Fruit fly (Drosophila melanogaster) whole organism, embryonic: ENCODE results near the gene CG7304.

Experiments
- CG10366 ChIP-seq: fragments of 200-800 bp; sonication (Bioruptor generic); IDR thresholded peaks from 2 replicates; pipeline ENCODE4 v1.3.6; 2022; ENCODE audit warnings: missing biosample characterization, missing genetic modification characterization
- CG10543 ChIP-seq: fragments of 200-800 bp; sonication (Bioruptor generic); optimal IDR thresholded peaks from 3 replicates; lab custom pipeline; 2017; ENCODE audit warnings: missing biosample characterization, mild to moderate bottlenecking, missing genetic modification characterization, moderate library complexity
- CG13894 ChIP-seq: fragments of 200-800 bp; sonication (Bioruptor generic); optimal IDR thresholded peaks from 3 replicates; lab custom pipeline; 2018; ENCODE audit warnings: missing biosample characterization, mild to moderate bottlenecking, missing genetic modification characterization, moderate library complexity
- CG14667 ChIP-seq: fragments of 200-800 bp; sonication (Bioruptor generic); IDR thresholded peaks from 2 replicates; pipeline ENCODE4 v1.3.6; 2022; ENCODE audit warnings: missing biosample characterization, missing genetic modification characterization
- CG15514 ChIP-seq: fragments of 200-800 bp; sonication (Bioruptor generic); optimal IDR thresholded peaks from 3 replicates; lab custom pipeline; 2017; ENCODE audit warnings: missing biosample characterization, missing genetic modification characterization, mild to moderate bottlenecking, moderate library complexity, missing genetic modification reagents
- CG15601 ChIP-seq: fragments of 200-800 bp; sonication (Bioruptor generic); optimal IDR thresholded peaks from 3 replicates; lab custom pipeline; 2019; ENCODE audit warnings: missing biosample characterization, mild to moderate bottlenecking, missing genetic modification characterization, moderate library complexity
- CG1602 ChIP-seq: fragments of 200-800 bp; sonication (Bioruptor generic); optimal IDR thresholded peaks from 3 replicates; lab custom pipeline; 2016; ENCODE audit warnings: missing biosample characterization, missing genetic modification characterization
- CG16813 ChIP-seq: fragments of 200-800 bp; sonication (Bioruptor generic); IDR thresholded peaks from 3 replicates; pipeline ENCODE4 v1.3.6; 2022; ENCODE audit warnings: missing biosample characterization, missing genetic modification characterization; ENCODE audit not compliant: partially characterized antibody
- CG16815 ChIP-seq: fragments of 200-800 bp; sonication (Bioruptor generic); optimal IDR thresholded peaks from 3 replicates; lab custom pipeline; 2017; ENCODE audit warnings: missing biosample characterization, mild to moderate bottlenecking, missing genetic modification characterization
- CG17568 ChIP-seq: fragments of 200-800 bp; sonication (Bioruptor generic); optimal IDR thresholded peaks from 2 replicates; lab custom pipeline; 2018; ENCODE audit warnings: missing biosample characterization, mild to moderate bottlenecking, missing genetic modification characterization, moderate library complexity
- CG1792 ChIP-seq: fragments of 200-800 bp; sonication (Bioruptor generic); optimal IDR thresholded peaks from 2 replicates; lab custom pipeline; 2016; ENCODE audit warnings: missing biosample characterization, missing genetic modification characterization
- CG18262 ChIP-seq: fragments of 200-800 bp; optimal IDR thresholded peaks from 3 replicates; lab custom pipeline; 2019; ENCODE audit warnings: missing biosample characterization, mild to moderate bottlenecking, missing genetic modification characterization, moderate library complexity
- CG1832 ChIP-seq: fragments of 200-800 bp; sonication (Bioruptor generic); optimal IDR thresholded peaks from 2 replicates; lab custom pipeline; 2017; ENCODE audit warnings: missing biosample characterization, mild to moderate bottlenecking, missing genetic modification characterization, inconsistent platforms
- CG18764 ChIP-seq: fragments of 200-800 bp; sonication (Bioruptor generic); optimal IDR thresholded peaks from 3 replicates; lab custom pipeline; 2016; ENCODE audit warnings: missing biosample characterization, missing genetic modification characterization
- CG2712 ChIP-seq: fragments of 200-800 bp; optimal IDR thresholded peaks from 3 replicates; lab custom pipeline; 2019; ENCODE audit warnings: missing biosample characterization, mild to moderate bottlenecking, missing genetic modification characterization, moderate library complexity
- CG3281 ChIP-seq: fragments of 200-800 bp; sonication (Bioruptor generic); optimal IDR thresholded peaks from 3 replicates; lab custom pipeline; 2017; ENCODE audit warnings: missing biosample characterization, mild to moderate bottlenecking, missing genetic modification characterization
- CG3838 ChIP-seq: fragments of 200-800 bp; sonication (Bioruptor generic); optimal IDR thresholded peaks from 3 replicates; lab custom pipeline; 2016; ENCODE audit warnings: missing biosample characterization, missing genetic modification characterization
- CG4282 ChIP-seq: fragments of 200-800 bp; sonication (Bioruptor generic); optimal IDR thresholded peaks from 2 replicates; lab custom pipeline; 2016; ENCODE audit warnings: missing biosample characterization, missing genetic modification characterization
- CG6175 ChIP-seq: fragments of 200-800 bp; sonication (Bioruptor generic); IDR thresholded peaks from 3 replicates; pipeline ENCODE4 v1.3.6; 2022; ENCODE audit warnings: missing biosample characterization, missing genetic modification characterization
- CG6272 ChIP-seq: fragments of 200-800 bp; sonication (Bioruptor generic); IDR thresholded peaks from 2 replicates; pipeline ENCODE4 v1.3.6; 2022; ENCODE audit warnings: missing biosample characterization, missing genetic modification characterization
- CG7271 ChIP-seq: fragments of 200-800 bp; sonication (Bioruptor generic); optimal IDR thresholded peaks from 2 replicates; lab custom pipeline; 2018; ENCODE audit warnings: missing biosample characterization, mild to moderate bottlenecking, missing genetic modification characterization, moderate library complexity
- CG8359 ChIP-seq: fragments of 200-800 bp; sonication (Bioruptor generic); optimal IDR thresholded peaks from 2 replicates; lab custom pipeline; 2017; ENCODE audit warnings: missing biosample characterization, mild to moderate bottlenecking, missing genetic modification characterization, borderline replicate concordance
- CG8478 ChIP-seq: fragments of >200 bp; optimal IDR thresholded peaks from 2 replicates; lab custom pipeline; 2018
- Dref ChIP-seq: fragments of 200-800 bp; sonication (Bioruptor generic); IDR thresholded peaks from 2 replicates; pipeline ENCODE4 v1.3.6; 2022; ENCODE audit warnings: missing biosample characterization, missing genetic modification characterization
- Ets65A ChIP-seq: fragments of 200-800 bp; sonication (Bioruptor generic); peaks from one replicate; lab custom pipeline; 2016; ENCODE audit warnings: missing biosample characterization, missing genetic modification characterization
- Hmr ChIP-seq: fragments of 200-800 bp; sonication (Bioruptor generic); optimal IDR thresholded peaks from 3 replicates; lab custom pipeline; 2017; ENCODE audit warnings: mild to moderate bottlenecking, missing biosample characterization, missing genetic modification reagents, missing genetic modification characterization
- MESR4 ChIP-seq: fragments of 200-800 bp; sonication (Bioruptor generic); optimal IDR thresholded peaks from 2 replicates; lab custom pipeline; 2018; ENCODE audit warnings: missing biosample characterization, mild to moderate bottlenecking, missing genetic modification characterization, moderate library complexity
- Ptx1 ChIP-seq: fragments of 200-800 bp; sonication (Bioruptor generic); IDR thresholded peaks from 2 replicates; pipeline ENCODE4 v1.3.6; 2022; ENCODE audit warnings: missing biosample characterization, missing genetic modification characterization
- Side ChIP-seq: fragments of 200-800 bp; sonication (Bioruptor generic); optimal IDR thresholded peaks from 2 replicates; lab custom pipeline; 2016; ENCODE audit warnings: missing biosample characterization, missing genetic modification characterization
- Usf ChIP-seq: fragments of 200-800 bp; sonication (Bioruptor generic); optimal IDR thresholded peaks from 2 replicates; lab custom pipeline; 2017; ENCODE audit warnings: missing genotype, missing biosample characterization, missing genetic modification characterization
- YL-1 ChIP-seq: fragments of 200-800 bp; sonication (Bioruptor generic); optimal IDR thresholded peaks from 3 replicates; lab custom pipeline; 2017; ENCODE audit warnings: missing biosample characterization, mild to moderate bottlenecking, missing genetic modification characterization
- ase ChIP-seq: fragments of 200-800 bp; sonication (Bioruptor generic); IDR thresholded peaks from 3 replicates; pipeline ENCODE4 v1.3.6; 2022; ENCODE audit warnings: missing biosample characterization, missing genetic modification characterization
- ash1 ChIP-seq: fragments of 200-800 bp; sonication (Bioruptor generic); optimal IDR thresholded peaks from 2 replicates; lab custom pipeline; 2018; ENCODE audit warnings: missing biosample characterization, mild to moderate bottlenecking, missing genetic modification characterization
- az2 ChIP-seq: fragments of 200-800 bp; sonication (Bioruptor generic); optimal IDR thresholded peaks from 3 replicates; lab custom pipeline; 2016; ENCODE audit warnings: missing biosample characterization, missing genetic modification characterization
- disco-r ChIP-seq: fragments of 200-800 bp; sonication (Bioruptor generic); optimal IDR thresholded peaks from 2 replicates; lab custom pipeline; 2016; ENCODE audit warnings: missing biosample characterization, missing genetic modification characterization
- ewg ChIP-seq: fragments of 200-800 bp; sonication (Bioruptor generic); optimal IDR thresholded peaks from 3 replicates; lab custom pipeline; 2017; ENCODE audit warnings: mild to moderate bottlenecking, missing biosample characterization, missing genetic modification reagents, missing genetic modification characterization
- gcm ChIP-seq: fragments of 200-800 bp; sonication (Bioruptor generic); optimal IDR thresholded peaks from 2 replicates; lab custom pipeline; 2019; ENCODE audit warnings: missing biosample characterization, mild to moderate bottlenecking, missing genetic modification characterization, moderate library complexity
- gcm2 ChIP-seq: fragments of 200-800 bp; sonication (Bioruptor generic); optimal IDR thresholded peaks from 2 replicates; lab custom pipeline; 2016; ENCODE audit warnings: missing biosample characterization, missing genetic modification characterization
- hth ChIP-seq: fragments of >200 bp; optimal IDR thresholded peaks from 2 replicates; lab custom pipeline; 2017; ENCODE audit warnings: inconsistent platforms
- lmd ChIP-seq: fragments of 200-800 bp; sonication (Bioruptor generic); IDR thresholded peaks from 2 replicates; pipeline ENCODE4 v1.3.6; 2022; ENCODE audit warnings: missing biosample characterization, missing genetic modification characterization
- nerfin-2 ChIP-seq: fragments of 200-800 bp; sonication (Bioruptor generic); IDR thresholded peaks from 2 replicates; pipeline ENCODE4 v1.3.6; 2022; ENCODE audit warnings: missing biosample characterization, missing genetic modification characterization; ENCODE audit not compliant: partially characterized antibody
- oc ChIP-seq: fragments of 200-800 bp; sonication (Bioruptor generic); optimal IDR thresholded peaks from 2 replicates; lab custom pipeline; 2018; ENCODE audit warnings: missing biosample characterization, mild to moderate bottlenecking, missing genetic modification characterization, moderate library complexity
- pan ChIP-seq, 4 experiments: fragments of >200 bp in 3 of 4; fragments of 200-800 bp in 1 of 4; sonication (Bioruptor generic) in 1 of 4; optimal IDR thresholded peaks in 3 of 4; IDR thresholded peaks in 1 of 4; 2 replicates each; pipeline versions ENCODE4 v1.3.6 to Lab custom; 2017 to 2022; ENCODE audit warnings: missing biosample characterization in 2 of 4, missing genetic modification characterization in 2 of 4, mixed read lengths in 1 of 4
- sug ChIP-seq: fragments of 200-800 bp; optimal IDR thresholded peaks from 2 replicates; lab custom pipeline; 2019; ENCODE audit warnings: missing biosample characterization, mild to moderate bottlenecking, missing genetic modification characterization, moderate library complexity
- tap ChIP-seq: fragments of 200-800 bp; optimal IDR thresholded peaks from 3 replicates; lab custom pipeline; 2019; ENCODE audit warnings: missing biosample characterization, mild to moderate bottlenecking, missing genetic modification characterization, moderate library complexity
- toy ChIP-seq: fragments of 200-800 bp; sonication (Bioruptor generic); IDR thresholded peaks from 2 replicates; pipeline ENCODE4 v1.3.6; 2022; ENCODE audit warnings: missing biosample characterization, missing genetic modification characterization
- tup ChIP-seq: fragments of 200-800 bp; sonication (Bioruptor generic); optimal IDR thresholded peaks from 2 replicates; lab custom pipeline; 2016; ENCODE audit warnings: missing biosample characterization, mild to moderate bottlenecking, missing genetic modification characterization, moderate library complexity
- vvl ChIP-seq: fragments of 200-800 bp; sonication (Bioruptor generic); IDR thresholded peaks from 2 replicates; pipeline ENCODE4 v1.3.6; 2022; ENCODE audit warnings: missing biosample characterization, missing genetic modification characterization
- yki ChIP-seq: fragments of >200 bp; optimal IDR thresholded peaks from 3 replicates; lab custom pipeline; 2018
- zfh1 ChIP-seq: fragments of 200-800 bp; sonication (Bioruptor generic); IDR thresholded peaks from 3 replicates; pipeline ENCODE4 v1.3.6; 2022; ENCODE audit warnings: missing biosample characterization, missing genetic modification characterization

CG7304 gene

DNA sequence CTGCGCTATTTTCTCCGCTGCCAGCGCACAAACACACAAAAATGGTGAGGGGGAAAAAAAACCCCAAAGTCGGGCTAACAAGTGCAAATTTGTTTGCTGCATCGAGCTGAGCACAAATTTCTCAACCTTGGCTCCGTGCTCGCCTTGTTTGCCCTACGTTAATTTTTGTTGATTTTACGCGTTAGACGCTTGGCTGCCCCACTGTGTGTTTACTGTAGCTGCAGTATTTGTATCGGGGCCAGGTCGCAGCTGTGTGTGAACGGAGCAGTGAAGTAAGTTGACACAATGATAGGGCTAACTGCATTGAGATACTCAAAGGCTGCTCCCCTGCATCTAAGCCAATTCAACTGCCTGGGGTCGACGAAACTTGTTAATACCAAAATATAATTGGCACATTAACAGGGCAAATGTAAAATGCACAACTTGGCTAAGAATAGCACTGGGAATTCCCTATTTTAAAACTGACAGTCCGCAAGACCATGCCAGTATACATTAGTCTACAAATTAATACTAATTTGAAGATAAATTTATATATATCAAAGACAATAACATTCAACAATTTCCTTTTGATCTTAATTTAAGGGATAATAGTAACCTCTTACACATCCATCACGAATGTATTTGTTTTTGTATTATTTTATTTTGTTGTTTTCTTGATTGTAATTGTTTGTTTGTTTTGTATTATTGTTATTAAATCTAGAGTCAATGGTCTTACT is 36.4 kb downstream of the CG7304 start, which contains the start of gene CG42571 (continued):
- peak; percentile 19 for TF ChIP-seq oc (tag; lab: Kevin White, UChicago)
- TF ChIP-seq Hmr (GFP tag; lab: Kevin White, UChicago) = no peak
- TF ChIP-seq Usf (GFP tag; lab: Kevin White, UChicago) = no peak
- peak; percentile 25 for TF ChIP-seq YL-1 (GFP tag; lab: Kevin White, UChicago)
- no peak for TF ChIP-seq Ets65A (GFP tag; lab: Kevin White, UChicago)
- TF ChIP-seq Dref = no peak
- TF ChIP-seq ewg = peak; percentile 10
- TF ChIP-seq pan (optimal IDR thresholded peaks at IDR 0.05; lab: Kevin White, UChicago) = no peak
- TF ChIP-seq pan (GFP tag; optimal IDR thresholded peaks at IDR 0.05 in 1 of 2, IDR thresholded peaks at IDR 0.05 in 1 of 2) = peak in 1 of 2 experiments; percentile 34
- no peak for TF ChIP-seq CG3281 (GFP tag; lab: Kevin White, UChicago)
- TF ChIP-seq disco-r (GFP tag; lab: Kevin White, UChicago) = no peak
- TF ChIP-seq CG18262 (tag; lab: Kevin White, UChicago) = peak; percentile 17
- no peak for TF ChIP-seq CG10366
- TF ChIP-seq CG14667 (GFP tag; lab: Robert Waterston, UW) = no peak
- peak; percentile 38 for TF ChIP-seq CG3838 (GFP tag; lab: Kevin White, UChicago)
- TF ChIP-seq vvl = no peak
- TF ChIP-seq Ptx1 (GFP tag; lab: Robert Waterston, UW) = no peak
- TF ChIP-seq CG1792 (GFP tag; lab: Kevin White, UChicago) = no peak
- no peak for TF ChIP-seq MESR4 (GFP tag; lab: Kevin White, UChicago)
- TF ChIP-seq gcm (GFP tag; lab: Kevin White, UChicago) = peak; percentile 10
- TF ChIP-seq sug (tag; lab: Kevin White, UChicago) = no peak
- TF ChIP-seq CG7271 (tag; lab: Kevin White, UChicago) = peak; percentile 54
- TF ChIP-seq CG10543 = peak; percentile 8
- TF ChIP-seq CG15514 (GFP tag; lab: Kevin White, UChicago) = no peak
- TF ChIP-seq CG6175 (GFP tag; lab: Robert Waterston, UW) = no peak
- TF ChIP-seq CG1832 (GFP tag; lab: Kevin White, UChicago) = no peak
- no peak for TF ChIP-seq CG13894 (tag; lab: Kevin White, UChicago)
- TF ChIP-seq CG8478 (lab: Kevin White, UChicago) = no peak
- no peak for TF ChIP-seq CG1602
- TF ChIP-seq CG16815 = no peak
- TF ChIP-seq CG17568 (GFP tag; lab: Kevin White, UChicago) = peak; percentile 28
- no peak for TF ChIP-seq CG6272 (GFP tag; lab: Robert Waterston, UW)
- TF ChIP-seq gcm2 (GFP tag; lab: Kevin White, UChicago) = no peak
- TF ChIP-seq toy (GFP tag; lab: Robert Waterston, UW) = no peak
- TF ChIP-seq yki (lab: Kevin White, UChicago) = no peak
- TF ChIP-seq CG2712 (tag; lab: Kevin White, UChicago) = peak; percentile 30
- TF ChIP-seq CG16813 = no peak
- no peak for TF ChIP-seq hth (lab: Kevin White, UChicago)
- TF ChIP-seq lmd = no peak
- TF ChIP-seq CG15601 (tag; lab: Kevin White, UChicago) = peak; percentile 57
- TF ChIP-seq zfh1 (GFP tag; lab: Robert Waterston, UW) = peak; percentile 71; the same call in 2 of the 3 replicates
- TF ChIP-seq nerfin-2 (GFP tag; lab: Robert Waterston, UW) = no peak
- no peak for TF ChIP-seq tap (tag; lab: Kevin White, UChicago)
- TF ChIP-seq ash1 (GFP tag; lab: Kevin White, UChicago) = no peak
- TF ChIP-seq CG4282 = no peak
- peak; percentile 6 for TF ChIP-seq Side (GFP tag; lab: Kevin White, UChicago)
- peak; percentile 50 for TF ChIP-seq CG8359 (GFP tag; lab: Kevin White, UChicago)
- TF ChIP-seq tup (GFP tag; lab: Kevin White, UChicago) = no peak
- peak; percentile 44 for TF ChIP-seq CG18764 (GFP tag; lab: Kevin White, UChicago)
- TF ChIP-seq az2 (GFP tag; lab: Kevin White, UChicago) = no peak
- TF ChIP-seq ase = no peak
